Fruit fly (Drosophila melanogaster) whole organism, embryonic: ENCODE measurements around the gene CG6052.

ENCODE experiments used
- Ada2b ChIP-seq: fragments of 200-800 bp; sonication (Bioruptor generic); IDR thresholded peaks from 2 replicates; pipeline ENCODE4 v1.3.6; 2022; ENCODE audit warnings: missing biosample characterization, missing genetic modification characterization
- C15 ChIP-seq: fragments of 200-800 bp; sonication (Bioruptor generic); IDR thresholded peaks from 3 replicates; pipeline ENCODE4 v1.3.6; 2022; ENCODE audit warnings: missing biosample characterization, missing genetic modification characterization
- CG11085 ChIP-seq: fragments of 200-800 bp; sonication (Bioruptor generic); IDR thresholded peaks from 2 replicates; pipeline ENCODE4 v1.3.6; 2022; ENCODE audit warnings: missing biosample characterization, missing genetic modification characterization
- CG11695 ChIP-seq: fragments of 200-800 bp; sonication (Bioruptor generic); IDR thresholded peaks from 3 replicates; pipeline ENCODE4 v1.3.6; 2022; ENCODE audit warnings: missing biosample characterization, missing genetic modification characterization
- CG13424 ChIP-seq: fragments of 200-800 bp; sonication (Bioruptor generic); optimal IDR thresholded peaks from 2 replicates; lab custom pipeline; 2019; ENCODE audit warnings: missing biosample characterization, mild to moderate bottlenecking, missing genetic modification characterization, moderate library complexity
- CG14014 ChIP-seq: fragments of 200-800 bp; sonication (Bioruptor generic); IDR thresholded peaks from 2 replicates; pipeline ENCODE4 v1.3.6; 2022; ENCODE audit warnings: missing biosample characterization, missing genetic modification characterization
- CG15514 ChIP-seq: fragments of 200-800 bp; sonication (Bioruptor generic); optimal IDR thresholded peaks from 3 replicates; lab custom pipeline; 2017; ENCODE audit warnings: missing biosample characterization, missing genetic modification characterization, mild to moderate bottlenecking, moderate library complexity, missing genetic modification reagents
- CG17568 ChIP-seq: fragments of 200-800 bp; sonication (Bioruptor generic); optimal IDR thresholded peaks from 2 replicates; lab custom pipeline; 2018; ENCODE audit warnings: missing biosample characterization, mild to moderate bottlenecking, missing genetic modification characterization, moderate library complexity
- CG2875 ChIP-seq: fragments of 200-800 bp; sonication (Bioruptor generic); optimal IDR thresholded peaks from 2 replicates; lab custom pipeline; 2017; ENCODE audit warnings: missing biosample characterization, mild to moderate bottlenecking, missing genetic modification characterization, missing genetic modification reagents
- CG3847 ChIP-seq: fragments of 200-800 bp; sonication (Bioruptor generic); IDR thresholded peaks from 2 replicates; pipeline ENCODE4 v1.3.6; 2022; ENCODE audit warnings: missing biosample characterization, missing genetic modification characterization
- CG4730 ChIP-seq: fragments of 200-800 bp; sonication (Bioruptor generic); IDR thresholded peaks from 2 replicates; pipeline ENCODE4 v1.3.6; 2022; ENCODE audit warnings: missing biosample characterization, missing genetic modification characterization
- CG6791 ChIP-seq: fragments of 200-800 bp; sonication (Bioruptor generic); IDR thresholded peaks from 3 replicates; pipeline ENCODE4 v1.3.6; 2022; ENCODE audit warnings: missing biosample characterization, missing genetic modification characterization; ENCODE audit not compliant: partially characterized antibody
- CG6813 ChIP-seq: fragments of 200-800 bp; sonication (Bioruptor generic); optimal IDR thresholded peaks from 2 replicates; lab custom pipeline; 2017; ENCODE audit warnings: missing biosample characterization, missing genetic modification characterization, mild to moderate bottlenecking, moderate library complexity, missing genetic modification reagents
- CG7987 ChIP-seq: fragments of 200-800 bp; sonication (Bioruptor generic); optimal IDR thresholded peaks from 2 replicates; lab custom pipeline; 2018; ENCODE audit warnings: missing biosample characterization, mild to moderate bottlenecking, missing genetic modification characterization, moderate library complexity
- CG8281 ChIP-seq: fragments of 200-800 bp; sonication (Bioruptor generic); optimal IDR thresholded peaks from 2 replicates; lab custom pipeline; 2018; ENCODE audit warnings: missing biosample characterization, mild to moderate bottlenecking, missing genetic modification characterization, moderate library complexity
- CG8478 ChIP-seq: fragments of >200 bp; optimal IDR thresholded peaks from 2 replicates; lab custom pipeline; 2018
- CG9215 ChIP-seq: fragments of 200-800 bp; sonication (Bioruptor generic); IDR thresholded peaks from 2 replicates; pipeline ENCODE4 v1.3.6; 2022; ENCODE audit warnings: missing biosample characterization, missing genetic modification characterization
- CHES-1-like ChIP-seq: fragments of 200-800 bp; sonication (Bioruptor generic); optimal IDR thresholded peaks from 2 replicates; lab custom pipeline; 2016; ENCODE audit warnings: missing biosample characterization, missing genetic modification characterization
- Chrac-16 ChIP-seq: fragments of 200-800 bp; sonication (Bioruptor generic); optimal IDR thresholded peaks from 3 replicates; lab custom pipeline; 2016; ENCODE audit warnings: missing biosample characterization, missing genetic modification characterization
- Dad ChIP-seq: fragments of 200-800 bp; sonication (Bioruptor generic); optimal IDR thresholded peaks from 3 replicates; lab custom pipeline; 2016; ENCODE audit warnings: missing biosample characterization, missing genetic modification characterization
- Gug ChIP-seq: fragments of 200-800 bp; sonication (Bioruptor generic); IDR thresholded peaks from 4 replicates; pipeline ENCODE4 v1.3.6; 2022; ENCODE audit warnings: missing biosample characterization, missing genetic modification characterization
- H2.0 ChIP-seq: fragments of 200-800 bp; sonication (Bioruptor generic); IDR thresholded peaks from 2 replicates; pipeline ENCODE4 v1.3.6; 2022; ENCODE audit warnings: missing biosample characterization, missing genetic modification characterization
- Hsf ChIP-seq: fragments of 200-800 bp; sonication (Bioruptor generic); optimal IDR thresholded peaks from 3 replicates; lab custom pipeline; 2016; ENCODE audit warnings: missing biosample characterization, missing genetic modification characterization
- Jarid2 ChIP-seq: fragments of 200-800 bp; sonication (Bioruptor generic); optimal IDR thresholded peaks from 3 replicates; lab custom pipeline; 2017; ENCODE audit warnings: mild to moderate bottlenecking, missing biosample characterization, missing genetic modification reagents, missing genetic modification characterization
- Mrtf ChIP-seq: fragments of 200-800 bp; sonication (Bioruptor generic); IDR thresholded peaks from 3 replicates; pipeline ENCODE4 v1.3.6; 2022; ENCODE audit warnings: missing biosample characterization, missing genetic modification characterization
- Myb ChIP-seq: fragments of 200-800 bp; sonication (Bioruptor generic); optimal IDR thresholded peaks from 2 replicates; lab custom pipeline; 2016; ENCODE audit warnings: missing biosample characterization, missing genetic modification characterization
- Nf-YB ChIP-seq: fragments of 200-800 bp; sonication (Bioruptor generic); optimal IDR thresholded peaks from 3 replicates; lab custom pipeline; 2019; ENCODE audit warnings: missing biosample characterization, mild to moderate bottlenecking, missing genetic modification characterization, moderate library complexity
- Optix ChIP-seq: fragments of 200-800 bp; sonication (Bioruptor generic); IDR thresholded peaks from 3 replicates; pipeline ENCODE4 v1.3.6; 2022; ENCODE audit warnings: missing biosample characterization, missing genetic modification characterization
- Pdp1 ChIP-seq, 2 experiments: fragments of 200-800 bp; sonication (Bioruptor generic); optimal IDR thresholded peaks; 3 replicates each; lab custom pipeline; 2016; ENCODE audit warnings: missing biosample characterization in 2 of 2, missing genetic modification characterization in 2 of 2, mild to moderate bottlenecking in 1 of 2, moderate library complexity in 1 of 2
- Xbp1 ChIP-seq: fragments of 200-800 bp; sonication (Bioruptor generic); optimal IDR thresholded peaks from 3 replicates; lab custom pipeline; 2016; ENCODE audit warnings: missing biosample characterization, mild to moderate bottlenecking, missing genetic modification characterization
- Xrp1 ChIP-seq: fragments of 200-800 bp; sonication (Bioruptor generic); IDR thresholded peaks from 2 replicates; pipeline ENCODE4 v1.3.6; 2022; ENCODE audit warnings: missing biosample characterization, missing genetic modification characterization
- YL-1 ChIP-seq: fragments of 200-800 bp; sonication (Bioruptor generic); optimal IDR thresholded peaks from 3 replicates; lab custom pipeline; 2017; ENCODE audit warnings: missing biosample characterization, mild to moderate bottlenecking, missing genetic modification characterization
- ab ChIP-seq: fragments of 200-800 bp; sonication (Bioruptor generic); optimal IDR thresholded peaks from 2 replicates; lab custom pipeline; 2016; ENCODE audit warnings: missing biosample characterization, missing genetic modification characterization
- btn ChIP-seq: fragments of 200-800 bp; sonication (Bioruptor generic); optimal IDR thresholded peaks from 2 replicates; lab custom pipeline; 2016; ENCODE audit warnings: missing biosample characterization, missing genetic modification characterization
- chif ChIP-seq, 2 experiments: fragments of 200-800 bp; sonication (Bioruptor generic); optimal IDR thresholded peaks; 3 replicates each; lab custom pipeline; 2016; ENCODE audit warnings: missing biosample characterization in 2 of 2, missing genetic modification characterization in 2 of 2
- ci ChIP-seq: fragments of 200-800 bp; sonication (Bioruptor generic); IDR thresholded peaks from 3 replicates; pipeline ENCODE4 v1.3.6; 2022; ENCODE audit warnings: missing biosample characterization, missing genetic modification characterization
- crc ChIP-seq: fragments of 200-800 bp; sonication (Bioruptor generic); optimal IDR thresholded peaks from 2 replicates; lab custom pipeline; 2016; ENCODE audit warnings: missing biosample characterization, missing genetic modification characterization
- emc ChIP-seq: fragments of 200-800 bp; sonication (Bioruptor generic); optimal IDR thresholded peaks from 2 replicates; lab custom pipeline; 2016; ENCODE audit warnings: missing biosample characterization, missing genetic modification characterization
- eyg ChIP-seq: fragments of 200-800 bp; sonication (Bioruptor generic); optimal IDR thresholded peaks from 3 replicates; lab custom pipeline; 2016; ENCODE audit warnings: missing biosample characterization, missing genetic modification characterization
- gce ChIP-seq: fragments of 200-800 bp; sonication (Bioruptor generic); IDR thresholded peaks from 3 replicates; pipeline ENCODE4 v1.3.6; 2022; ENCODE audit warnings: missing biosample characterization, missing genetic modification characterization
- gcm2 ChIP-seq: fragments of 200-800 bp; sonication (Bioruptor generic); optimal IDR thresholded peaks from 2 replicates; lab custom pipeline; 2016; ENCODE audit warnings: missing biosample characterization, missing genetic modification characterization
- gro ChIP-seq: fragments of 200-800 bp; sonication (Bioruptor generic); optimal IDR thresholded peaks from 2 replicates; lab custom pipeline; 2016; ENCODE audit warnings: missing biosample characterization, missing genetic modification characterization
- jigr1 ChIP-seq: fragments of 200-800 bp; sonication (Bioruptor generic); IDR thresholded peaks from 3 replicates; pipeline ENCODE4 v1.3.6; 2022; ENCODE audit warnings: missing biosample characterization, missing genetic modification characterization
- jing ChIP-seq: fragments of 200-800 bp; sonication (Bioruptor generic); optimal IDR thresholded peaks from 2 replicates; lab custom pipeline; 2018; ENCODE audit warnings: missing biosample characterization, mild to moderate bottlenecking, missing genetic modification characterization
- nerfin-1 ChIP-seq: fragments of 200-800 bp; sonication (Bioruptor generic); optimal IDR thresholded peaks from 3 replicates; lab custom pipeline; 2019; ENCODE audit warnings: missing biosample characterization, mild to moderate bottlenecking, missing genetic modification characterization, moderate library complexity
- nom ChIP-seq: fragments of 200-800 bp; sonication (Bioruptor generic); optimal IDR thresholded peaks from 2 replicates; lab custom pipeline; 2017; ENCODE audit warnings: missing biosample characterization, missing genetic modification characterization, mild to moderate bottlenecking, moderate library complexity, missing genetic modification reagents
- sens ChIP-seq: fragments of 200-800 bp; sonication (Bioruptor generic); peaks from one replicate; lab custom pipeline; 2016; ENCODE audit warnings: missing biosample characterization, missing genetic modification characterization
- wor ChIP-seq: fragments of 200-800 bp; sonication (Bioruptor generic); IDR thresholded peaks from 2 replicates; pipeline ENCODE4 v1.3.6; 2022; ENCODE audit warnings: missing biosample characterization, missing genetic modification characterization
- zen ChIP-seq: fragments of 200-800 bp; sonication (Bioruptor generic); optimal IDR thresholded peaks from 3 replicates; lab custom pipeline; 2018; ENCODE audit warnings: missing biosample characterization, mild to moderate bottlenecking, missing genetic modification characterization, moderate library complexity

The CG6052 gene

dm6 chr3L:17757156-17758083 is 28.2 kb upstream of the CG6052 start (continued):
- TF ChIP-seq CG17568 (GFP tag; lab: Kevin White, UChicago) (no peak), CG6813 (GFP tag; lab: Kevin White, UChicago) (peak; percentile 74), eyg (GFP tag; lab: Kevin White, UChicago) (no peak), Mrtf (GFP tag; lab: Robert Waterston, UW) (no peak; the same call in 2 of the 3 replicates), ci (GFP tag; lab: Robert Waterston, UW) (0 out of 3 replicates have a peak, but pooled peaks have one; percentile 13), CHES-1-like (GFP tag; lab: Kevin White, UChicago) (peak; percentile 6), zen (peak; percentile 72), H2.0 (GFP tag; lab: Robert Waterston, UW) (peak; percentile 48), CG11695 (peak; percentile 59; the same call in 2 of the 3 replicates), Chrac-16 (GFP tag; lab: Kevin White, UChicago) (peak; percentile 76), Xbp1 (GFP tag; lab: Kevin White, UChicago) (peak; percentile 73), jing (GFP tag; lab: Kevin White, UChicago) (peak; percentile 67), chif (GFP tag; optimal IDR thresholded peaks at IDR 0.05; lab: Kevin White, UChicago) (peak; percentile 57 to 80), Myb (GFP tag; lab: Kevin White, UChicago) (no peak), CG3847 (GFP tag; lab: Robert Waterston, UW) (no peak), gcm2 (GFP tag; lab: Kevin White, UChicago) (no peak), YL-1 (GFP tag; lab: Kevin White, UChicago) (peak; percentile 46), Gug (GFP tag; lab: Robert Waterston, UW) (peak; percentile 67; the same call in 3 of the 4 replicates), crc (GFP tag; lab: Kevin White, UChicago) (no peak), Hsf (peak; percentile 73), Nf-YB (GFP tag; lab: Kevin White, UChicago) (peak; percentile 64), CG4730 (GFP tag; lab: Robert Waterston, UW) (no peak), CG8478 (lab: Kevin White, UChicago) (no peak), wor (peak; percentile 62), CG14014 (GFP tag; lab: Robert Waterston, UW) (no peak), CG7987 (GFP tag; lab: Kevin White, UChicago) (no peak), CG11085 (GFP tag; lab: Robert Waterston, UW) (no peak), C15 (GFP tag; lab: Robert Waterston, UW) (no peak), CG6791 (GFP tag; lab: Robert Waterston, UW) (peak; percentile 40; the same call in 1 of the 3 replicates), emc (GFP tag; lab: Kevin White, UChicago) (no peak), CG15514 (GFP tag; lab: Kevin White, UChicago) (peak; percentile 7), jigr1 (GFP tag; lab: Robert Waterston, UW) (peak; percentile 35; the same call in 1 of the 3 replicates), ab (GFP tag; lab: Kevin White, UChicago) (no peak), Pdp1 (GFP tag; optimal IDR thresholded peaks at IDR 0.05; lab: Kevin White, UChicago) (peak; percentile 59 to 65), CG9215 (GFP tag; lab: Robert Waterston, UW) (no peak), CG13424 (tag; lab: Kevin White, UChicago) (peak; percentile 78), Dad (GFP tag; lab: Kevin White, UChicago) (no peak), CG8281 (tag; lab: Kevin White, UChicago) (peak; percentile 45), Jarid2 (GFP tag; lab: Kevin White, UChicago) (peak; percentile 44), CG2875 (GFP tag; lab: Kevin White, UChicago) (peak; percentile 88), Ada2b (GFP tag; lab: Robert Waterston, UW) (peak; percentile 37; the same call in 1 of the 2 replicates), gro (GFP tag; lab: Kevin White, UChicago) (no peak), nom (no peak), Optix (GFP tag; lab: Robert Waterston, UW) (no peak), btn (peak; percentile 40), sens (GFP tag; lab: Kevin White, UChicago) (peak; percentile 98), gce (no peak), Xrp1 (GFP tag; lab: Robert Waterston, UW) (peak; percentile 85), nerfin-1 (tag; lab: Kevin White, UChicago) (peak; percentile 85)
